Worm (Caenorhabditis elegans) whole organism, early embryonic: ENCODE measurements around the gene F12D9.2.

Source experiments
- F13C5.2 ChIP-seq: sonication (generic microtip); optimal IDR thresholded peaks from 2 replicates; lab custom pipeline; 2017; ENCODE audit warnings: mild to moderate bottlenecking, missing genetic modification characterization, inconsistent platforms, missing compliant biosample characterization
- ama-1 ChIP-seq: fragments of 150-350 bp; optimal IDR thresholded peaks from 2 replicates; lab custom pipeline; 2014
- ceh-13 ChIP-seq: fragments of 200-800 bp; sonication (Bioruptor generic); optimal IDR thresholded peaks from 2 replicates; lab custom pipeline; 2018; ENCODE audit warnings: mild to moderate bottlenecking, missing genetic modification characterization, missing compliant biosample characterization
- flt-1 ChIP-seq: fragments of 200-800 bp; sonication (Bioruptor generic); IDR thresholded peaks from 2 replicates; pipeline ENCODE4 v1.3.6; 2022; ENCODE audit warnings: missing genetic modification characterization, missing compliant biosample characterization
- hmbx-1 ChIP-seq: sonication (generic microtip); optimal IDR thresholded peaks from 2 replicates; lab custom pipeline; 2016; ENCODE audit warnings: mild to moderate bottlenecking, missing genetic modification characterization, missing compliant biosample characterization
- hmg-4 ChIP-seq: fragments of 200-800 bp; sonication (Bioruptor generic); optimal IDR thresholded peaks from 2 replicates; lab custom pipeline; 2018; ENCODE audit warnings: mild to moderate bottlenecking, missing genetic modification characterization, missing compliant biosample characterization
- hnd-1 ChIP-seq: sonication (generic microtip); optimal IDR thresholded peaks from 2 replicates; lab custom pipeline; 2016; ENCODE audit warnings: missing genetic modification characterization, missing compliant biosample characterization
- pes-1 ChIP-seq: fragments of 200-800 bp; sonication (Bioruptor generic); IDR thresholded peaks from 2 replicates; pipeline ENCODE4 v1.3.6; 2022; ENCODE audit warnings: missing genetic modification reagents, missing genetic modification characterization, missing compliant biosample characterization
- scrt-1 ChIP-seq: fragments of 200-800 bp; sonication (Bioruptor generic); IDR thresholded peaks from 2 replicates; pipeline ENCODE4 v1.3.6; 2022; ENCODE audit warnings: missing genetic modification characterization, missing compliant biosample characterization
- sea-1 ChIP-seq: fragments of 200-800 bp; sonication (Bioruptor generic); conservative IDR thresholded peaks from 2 replicates; pipeline ENCODE4 v1.3.6; 2022; ENCODE audit warnings: missing genetic modification characterization, missing compliant biosample characterization
- tbx-11 ChIP-seq: fragments of 200-800 bp; sonication (Bioruptor generic); IDR thresholded peaks from 2 replicates; pipeline ENCODE4 v1.3.6; 2022; ENCODE audit warnings: missing genetic modification characterization, missing compliant biosample characterization
- tbx-37 ChIP-seq: fragments of 200-800 bp; sonication (Bioruptor generic); conservative IDR thresholded peaks from 2 replicates; pipeline ENCODE4 v1.3.6; 2022; ENCODE audit warnings: missing genetic modification reagents, missing genetic modification characterization, missing compliant biosample characterization
- tra-4 ChIP-seq: sonication (generic microtip); optimal IDR thresholded peaks from 2 replicates; lab custom pipeline; 2017; ENCODE audit warnings: missing genetic modification characterization, missing compliant biosample characterization

- peak; percentile 66 for TF ChIP-seq tra-4 (tag; lab: Kevin White, UChicago)
- peak; percentile 91 for TF ChIP-seq flt-1 (GFP tag; lab: Robert Waterston, UW)
- TF ChIP-seq hmbx-1 = peak; percentile 43
- peak; percentile 89 for TF ChIP-seq scrt-1 (GFP tag; lab: Robert Waterston, UW)
- peak; percentile 81 for TF ChIP-seq F13C5.2 (tag; lab: Kevin White, UChicago)
- TF ChIP-seq tbx-37 (GFP tag; lab: Robert Waterston, UW) = peak; percentile 80
- TF ChIP-seq ama-1 (lab: Kevin White, UChicago) = no peak
- TF ChIP-seq hnd-1 (tag; lab: Kevin White, UChicago) = peak; percentile 70
- peak; percentile 89 for TF ChIP-seq hmg-4 (GFP tag; lab: Kevin White, UChicago)
- TF ChIP-seq pes-1 (GFP tag; lab: Robert Waterston, UW) = peak; percentile 92
- TF ChIP-seq tbx-11 (GFP tag; lab: Robert Waterston, UW) = peak; percentile 89
- TF ChIP-seq ceh-13 (GFP tag; lab: Kevin White, UChicago) = peak; percentile 76
- peak; percentile 93 for TF ChIP-seq sea-1
Measured at ce11 chrX:8646287-8646686, 610 bp downstream of the F12D9.2 start.
